Worm (Caenorhabditis elegans): ENCODE results near the gene lpr-3.

DNA sequence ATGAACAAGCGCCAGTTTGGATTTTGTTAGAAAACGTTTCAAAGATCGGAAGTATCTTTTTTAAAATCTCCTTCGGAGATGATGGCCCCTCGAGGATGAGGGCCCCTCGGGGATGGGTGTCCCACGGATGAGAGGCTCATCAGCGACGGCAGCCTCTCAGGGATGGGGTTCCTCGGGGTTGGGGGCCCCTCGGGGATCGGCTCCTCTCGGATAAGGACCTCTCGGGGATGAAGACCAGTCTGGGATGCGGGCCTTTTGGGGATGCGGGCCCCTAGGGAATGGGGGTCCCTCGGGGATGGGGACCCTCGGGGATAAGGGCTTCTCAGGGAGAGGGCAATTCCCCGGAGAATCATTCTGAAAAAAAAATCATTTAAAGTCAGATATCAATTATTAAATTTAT, 6.9 kb upstream of the lpr-3 start:
- TF ChIP-seq bed-1 (GFP tag; IDR thresholded peaks at IDR 0.05) (no peak), him-1 (tag; optimal IDR thresholded peaks at IDR 0.05) (no peak), hsf-1 (GFP tag; IDR thresholded peaks at IDR 0.05) (no peak), ztf-3 (GFP tag; optimal IDR thresholded peaks at IDR 0.05) (no peak), tbx-9 (tag; optimal IDR thresholded peaks at IDR 0.05; ENCODE audit: borderline replicate concordance) (no peak), zfh-2 (GFP tag; conservative IDR thresholded peaks at IDR 0.05) (no peak), mxl-1 (tag; optimal IDR thresholded peaks at IDR 0.05) (no peak), sptf-2 (GFP tag; optimal IDR thresholded peaks at IDR 0.05) (no peak), unc-130 (GFP tag; optimal IDR thresholded peaks at IDR 0.05) (no peak), athp-1 (tag; optimal IDR thresholded peaks at IDR 0.05) (no peak), ceh-58 (GFP tag; IDR thresholded peaks at IDR 0.05) (no peak)
